Fruit fly (Drosophila melanogaster) whole organism, embryonic: ENCODE results near the gene Nepl20.

Experiments
- Abd-B ChIP-seq: fragments of 200-800 bp; sonication (Bioruptor generic); optimal IDR thresholded peaks from 2 replicates; lab custom pipeline; 2018; ENCODE audit warnings: missing biosample characterization, mild to moderate bottlenecking, missing genetic modification characterization, moderate library complexity
- CG10267 ChIP-seq: fragments of 200-800 bp; sonication (Bioruptor generic); optimal IDR thresholded peaks from 2 replicates; lab custom pipeline; 2018; ENCODE audit warnings: missing biosample characterization, mild to moderate bottlenecking, missing genetic modification characterization, moderate library complexity
- CG10366 ChIP-seq: fragments of 200-800 bp; sonication (Bioruptor generic); IDR thresholded peaks from 2 replicates; pipeline ENCODE4 v1.3.6; 2022; ENCODE audit warnings: missing biosample characterization, missing genetic modification characterization
- CG10462 ChIP-seq: fragments of 200-800 bp; sonication (Bioruptor generic); optimal IDR thresholded peaks from 2 replicates; lab custom pipeline; 2016; ENCODE audit warnings: missing biosample characterization, missing genetic modification characterization
- CG10543 ChIP-seq: fragments of 200-800 bp; sonication (Bioruptor generic); optimal IDR thresholded peaks from 3 replicates; lab custom pipeline; 2017; ENCODE audit warnings: missing biosample characterization, mild to moderate bottlenecking, missing genetic modification characterization, moderate library complexity
- CG10654 ChIP-seq: fragments of 200-800 bp; sonication (Bioruptor generic); optimal IDR thresholded peaks from 2 replicates; lab custom pipeline; 2016; ENCODE audit warnings: missing biosample characterization, missing genetic modification characterization
- CG11398 ChIP-seq: fragments of 200-800 bp; sonication (Bioruptor generic); optimal IDR thresholded peaks from 2 replicates; lab custom pipeline; 2016; ENCODE audit warnings: missing biosample characterization, missing genetic modification characterization
- CG11504 ChIP-seq: fragments of 200-800 bp; sonication (Bioruptor generic); optimal IDR thresholded peaks from 3 replicates; lab custom pipeline; 2019; ENCODE audit warnings: missing biosample characterization, mild to moderate bottlenecking, missing genetic modification characterization, moderate library complexity
- CG12155 ChIP-seq: fragments of 200-800 bp; sonication (Bioruptor generic); optimal IDR thresholded peaks from 3 replicates; lab custom pipeline; 2016; ENCODE audit warnings: missing biosample characterization, missing genetic modification characterization
- CG14965 ChIP-seq: fragments of 200-800 bp; sonication (Bioruptor generic); optimal IDR thresholded peaks from 2 replicates; lab custom pipeline; 2016; ENCODE audit warnings: missing biosample characterization, missing genetic modification characterization, borderline replicate concordance
- CG17359 ChIP-seq: fragments of 200-800 bp; sonication (Bioruptor generic); optimal IDR thresholded peaks from 3 replicates; lab custom pipeline; 2018; ENCODE audit warnings: missing biosample characterization, mild to moderate bottlenecking, missing genetic modification characterization, moderate library complexity
- CG18011 ChIP-seq: fragments of 200-800 bp; sonication (Bioruptor generic); optimal IDR thresholded peaks from 2 replicates; lab custom pipeline; 2017; ENCODE audit warnings: missing biosample characterization, missing genetic modification characterization, mild to moderate bottlenecking, moderate library complexity, missing genotype
- CG18599 ChIP-seq: fragments of 200-800 bp; sonication (Bioruptor generic); optimal IDR thresholded peaks from 3 replicates; lab custom pipeline; 2017; ENCODE audit warnings: missing biosample characterization, missing genetic modification characterization, mild to moderate bottlenecking, moderate library complexity, missing genetic modification reagents
- CG6175 ChIP-seq: fragments of 200-800 bp; sonication (Bioruptor generic); IDR thresholded peaks from 3 replicates; pipeline ENCODE4 v1.3.6; 2022; ENCODE audit warnings: missing biosample characterization, missing genetic modification characterization
- CG6683 ChIP-seq: fragments of 200-800 bp; sonication (Bioruptor generic); optimal IDR thresholded peaks from 2 replicates; lab custom pipeline; 2017; ENCODE audit warnings: missing biosample characterization, mild to moderate bottlenecking, missing genetic modification characterization, missing genetic modification reagents
- CG6813 ChIP-seq: fragments of 200-800 bp; sonication (Bioruptor generic); optimal IDR thresholded peaks from 2 replicates; lab custom pipeline; 2017; ENCODE audit warnings: missing biosample characterization, missing genetic modification characterization, mild to moderate bottlenecking, moderate library complexity, missing genetic modification reagents
- CG9437 ChIP-seq: fragments of 200-800 bp; sonication (Bioruptor generic); optimal IDR thresholded peaks from 2 replicates; lab custom pipeline; 2018; ENCODE audit warnings: missing biosample characterization, mild to moderate bottlenecking, missing genetic modification characterization
- D ChIP-seq, 2 experiments: fragments of 200-800 bp in 1 of 2; fragments of >200 bp in 1 of 2; sonication (Bioruptor generic) in 1 of 2; optimal IDR thresholded peaks; 2 replicates in 1 of 2; 3 replicates in 1 of 2; lab custom pipeline; 2017; ENCODE audit warnings: mild to moderate bottlenecking in 1 of 2, missing biosample characterization in 1 of 2, missing genetic modification characterization in 1 of 2, missing genetic modification reagents in 1 of 2
- Eip74EF ChIP-seq, 2 experiments: fragments of 200-800 bp in 1 of 2; fragments of >200 bp in 1 of 2; sonication (Bioruptor generic) in 1 of 2; optimal IDR thresholded peaks; 2 replicates each; lab custom pipeline; 2017 to 2019; ENCODE audit warnings: missing biosample characterization in 2 of 2, missing genetic modification characterization in 2 of 2, mild to moderate bottlenecking in 1 of 2, moderate library complexity in 1 of 2
- HLHmδ ChIP-seq: fragments of 200-800 bp; sonication (Bioruptor generic); optimal IDR thresholded peaks from 2 replicates; lab custom pipeline; 2018; ENCODE audit warnings: missing biosample characterization, mild to moderate bottlenecking, missing genetic modification characterization, moderate library complexity
- Hand ChIP-seq: fragments of 200-800 bp; sonication (Bioruptor generic); optimal IDR thresholded peaks from 2 replicates; lab custom pipeline; 2017; ENCODE audit warnings: mild to moderate bottlenecking, missing biosample characterization, missing genetic modification reagents, missing genetic modification characterization
- Hr51 ChIP-seq, 2 experiments: fragments of 200-800 bp; sonication (Bioruptor generic); optimal IDR thresholded peaks; 2 replicates in 1 of 2; 3 replicates in 1 of 2; lab custom pipeline; 2016 to 2018; ENCODE audit warnings: missing biosample characterization in 2 of 2, missing genetic modification characterization in 2 of 2, mild to moderate bottlenecking in 1 of 2, moderate library complexity in 1 of 2
- Lhr ChIP-seq: fragments of 200-800 bp; sonication (Bioruptor generic); optimal IDR thresholded peaks from 3 replicates; lab custom pipeline; 2017; ENCODE audit warnings: mild to moderate bottlenecking, missing biosample characterization, missing genetic modification reagents, missing genetic modification characterization
- Lim3 ChIP-seq: fragments of 200-800 bp; sonication (Bioruptor generic); IDR thresholded peaks from 2 replicates; pipeline ENCODE4 v1.3.6; 2022; ENCODE audit warnings: missing biosample characterization, missing genetic modification characterization
- MBD-R2 ChIP-seq: fragments of 200-800 bp; sonication (Bioruptor generic); IDR thresholded peaks from 2 replicates; pipeline ENCODE4 v1.3.6; 2022; ENCODE audit warnings: missing biosample characterization, missing genetic modification characterization
- MTF-1 ChIP-seq: fragments of 200-800 bp; sonication (Bioruptor generic); optimal IDR thresholded peaks from 2 replicates; lab custom pipeline; 2018; ENCODE audit warnings: missing biosample characterization, mild to moderate bottlenecking, missing genetic modification characterization, borderline replicate concordance
- Ssrp ChIP-seq: fragments of 200-800 bp; sonication (Bioruptor generic); optimal IDR thresholded peaks from 2 replicates; lab custom pipeline; 2018; ENCODE audit warnings: missing biosample characterization, mild to moderate bottlenecking, missing genetic modification characterization, moderate library complexity
- ara ChIP-seq: fragments of 200-800 bp; sonication (Bioruptor generic); IDR thresholded peaks from 2 replicates; pipeline ENCODE4 v1.3.6; 2022; ENCODE audit warnings: missing biosample characterization, missing genetic modification characterization
- ase ChIP-seq: fragments of 200-800 bp; sonication (Bioruptor generic); IDR thresholded peaks from 3 replicates; pipeline ENCODE4 v1.3.6; 2022; ENCODE audit warnings: missing biosample characterization, missing genetic modification characterization
- bowl ChIP-seq: fragments of 200-800 bp; sonication (Bioruptor generic); IDR thresholded peaks from 2 replicates; pipeline ENCODE4 v1.3.6; 2022; ENCODE audit warnings: missing biosample characterization, missing genetic modification characterization
- chif ChIP-seq, 2 experiments: fragments of 200-800 bp; sonication (Bioruptor generic); optimal IDR thresholded peaks; 3 replicates each; lab custom pipeline; 2016; ENCODE audit warnings: missing biosample characterization in 2 of 2, missing genetic modification characterization in 2 of 2
- da ChIP-seq: fragments of 200-800 bp; sonication (Bioruptor generic); optimal IDR thresholded peaks from 2 replicates; lab custom pipeline; 2016; ENCODE audit warnings: missing biosample characterization, missing genetic modification characterization
- danr ChIP-seq: fragments of 200-800 bp; sonication (Bioruptor generic); IDR thresholded peaks from 2 replicates; pipeline ENCODE4 v1.3.6; 2022; ENCODE audit warnings: missing biosample characterization, missing genetic modification characterization
- exex ChIP-seq: fragments of 200-800 bp; sonication (Bioruptor generic); optimal IDR thresholded peaks from 4 replicates; lab custom pipeline; 2018; ENCODE audit warnings: missing biosample characterization, mild to moderate bottlenecking, missing genetic modification characterization, moderate library complexity
- fd96Cb ChIP-seq: fragments of 200-800 bp; sonication (Bioruptor generic); optimal IDR thresholded peaks from 2 replicates; lab custom pipeline; 2018; ENCODE audit warnings: missing biosample characterization, mild to moderate bottlenecking, missing genetic modification characterization, moderate library complexity
- gsb-n ChIP-seq: fragments of 200-800 bp; sonication (Bioruptor generic); optimal IDR thresholded peaks from 3 replicates; lab custom pipeline; 2018; ENCODE audit warnings: missing biosample characterization, mild to moderate bottlenecking, missing genetic modification characterization
- hb ChIP-seq: fragments of 200-800 bp; sonication (Bioruptor generic); IDR thresholded peaks from 3 replicates; pipeline ENCODE4 v1.3.6; 2022; ENCODE audit warnings: missing biosample characterization, missing genetic modification characterization; ENCODE audit not compliant: partially characterized antibody
- hkb ChIP-seq, 2 experiments: fragments of 200-800 bp in 1 of 2; fragments of >200 bp in 1 of 2; sonication (Bioruptor generic) in 1 of 2; IDR thresholded peaks in 1 of 2; optimal IDR thresholded peaks in 1 of 2; 2 replicates each; pipeline versions ENCODE4 v1.3.6 to Lab custom; 2017 to 2022; ENCODE audit warnings: missing biosample characterization in 1 of 2, missing genetic modification characterization in 1 of 2
- ken ChIP-seq: fragments of 200-800 bp; sonication (Bioruptor generic); IDR thresholded peaks from 3 replicates; pipeline ENCODE4 v1.3.6; 2022; ENCODE audit warnings: missing biosample characterization, missing genetic modification characterization
- pnt ChIP-seq: fragments of 200-800 bp; sonication (Bioruptor generic); optimal IDR thresholded peaks from 3 replicates; lab custom pipeline; 2016; ENCODE audit warnings: missing biosample characterization, missing genetic modification characterization
- repo ChIP-seq: fragments of 200-800 bp; sonication (Bioruptor generic); optimal IDR thresholded peaks from 2 replicates; lab custom pipeline; 2016; ENCODE audit warnings: missing biosample characterization, missing genetic modification characterization
- tll ChIP-seq, 2 experiments: fragments of 200-800 bp in 1 of 2; fragments of >200 bp in 1 of 2; sonication (Bioruptor generic) in 1 of 2; optimal IDR thresholded peaks; 2 replicates each; lab custom pipeline; 2017 to 2019; ENCODE audit warnings: missing biosample characterization in 2 of 2, missing genetic modification characterization in 2 of 2, mild to moderate bottlenecking in 1 of 2, moderate library complexity in 1 of 2
- tna ChIP-seq: fragments of 200-800 bp; sonication (Bioruptor generic); IDR thresholded peaks from 2 replicates; pipeline ENCODE4 v1.3.6; 2022; ENCODE audit warnings: missing biosample characterization, missing genetic modification characterization; ENCODE audit not compliant: partially characterized antibody
- toy ChIP-seq: fragments of 200-800 bp; sonication (Bioruptor generic); IDR thresholded peaks from 2 replicates; pipeline ENCODE4 v1.3.6; 2022; ENCODE audit warnings: missing biosample characterization, missing genetic modification characterization
- usp ChIP-seq: fragments of >200 bp; optimal IDR thresholded peaks from 2 replicates; lab custom pipeline; 2017; ENCODE audit warnings: missing biosample characterization, missing genetic modification characterization
- wdn ChIP-seq: fragments of 200-800 bp; sonication (Bioruptor generic); IDR thresholded peaks from 2 replicates; pipeline ENCODE4 v1.3.6; 2022; ENCODE audit warnings: missing biosample characterization, missing genetic modification characterization
- yki ChIP-seq: fragments of >200 bp; optimal IDR thresholded peaks from 3 replicates; lab custom pipeline; 2018

The Nepl20 gene

dm6 chr3R:28847547-28848316 lies 32.9 kb upstream of the Nepl20 start (continued):
- TF ChIP-seq yki (lab: Kevin White, UChicago), result no peak
- TF ChIP-seq ken (GFP tag; lab: Robert Waterston, UW), result no peak
- TF ChIP-seq CG6175, result no peak
- TF ChIP-seq tll (GFP tag; optimal IDR thresholded peaks at IDR 0.05; lab: Kevin White, UChicago), result no peak
- no peak for TF ChIP-seq wdn (GFP tag; lab: Robert Waterston, UW)
- no peak for TF ChIP-seq Lim3 (GFP tag; lab: Robert Waterston, UW)
- TF ChIP-seq hkb (optimal IDR thresholded peaks at IDR 0.05; lab: Kevin White, UChicago), result no peak
- no peak for TF ChIP-seq hkb (GFP tag; IDR thresholded peaks at IDR 0.05; lab: Robert Waterston, UW)
- TF ChIP-seq HLHmδ (GFP tag; lab: Kevin White, UChicago), result no peak
- TF ChIP-seq da (GFP tag; lab: Kevin White, UChicago), result no peak
- peak in 1 of 2 experiments; percentile 8 for TF ChIP-seq Hr51 (GFP tag; optimal IDR thresholded peaks at IDR 0.05; lab: Kevin White, UChicago)
- TF ChIP-seq danr (GFP tag; lab: Robert Waterston, UW), result no peak
- no peak for TF ChIP-seq ase
- TF ChIP-seq CG18011, result no peak
- no peak for TF ChIP-seq MTF-1 (GFP tag; lab: Kevin White, UChicago)
- TF ChIP-seq ara, result no peak
- TF ChIP-seq CG9437, result no peak
- TF ChIP-seq CG17359 (tag; lab: Kevin White, UChicago), result no peak
- TF ChIP-seq fd96Cb (tag; lab: Kevin White, UChicago), result peak; percentile 0
- TF ChIP-seq CG18599 (GFP tag; lab: Kevin White, UChicago), result no peak
- TF ChIP-seq CG10543, result no peak
- TF ChIP-seq chif (GFP tag; optimal IDR thresholded peaks at IDR 0.05; lab: Kevin White, UChicago), result no peak
- TF ChIP-seq CG6813, result no peak
- no peak for TF ChIP-seq CG10462
- no peak for TF ChIP-seq tna
- TF ChIP-seq CG10654 (GFP tag; lab: Kevin White, UChicago), result no peak
- peak; percentile 32 for TF ChIP-seq Ssrp (tag; lab: Kevin White, UChicago)
- peak; percentile 55 for TF ChIP-seq CG11504
- no peak for TF ChIP-seq Hand (GFP tag; lab: Kevin White, UChicago)
- no peak for TF ChIP-seq CG14965 (GFP tag; lab: Kevin White, UChicago)
- no peak for TF ChIP-seq D (optimal IDR thresholded peaks at IDR 0.05; lab: Kevin White, UChicago)
- TF ChIP-seq D (GFP tag; optimal IDR thresholded peaks at IDR 0.05; lab: Kevin White, UChicago), result peak; percentile 13
- TF ChIP-seq pnt (GFP tag; lab: Kevin White, UChicago), result no peak
- TF ChIP-seq toy, result no peak
- TF ChIP-seq Abd-B (GFP tag; lab: Kevin White, UChicago), result no peak
- TF ChIP-seq Lhr (GFP tag; lab: Kevin White, UChicago), result no peak
- TF ChIP-seq MBD-R2 (GFP tag; lab: Robert Waterston, UW), result no peak
- TF ChIP-seq bowl (GFP tag; lab: Robert Waterston, UW), result no peak
- peak; percentile 35 for TF ChIP-seq gsb-n (tag; lab: Kevin White, UChicago)
- TF ChIP-seq exex (tag; lab: Kevin White, UChicago), result no peak
- TF ChIP-seq CG10267 (tag; lab: Kevin White, UChicago), result peak; percentile 10
- TF ChIP-seq usp (GFP tag; lab: Kevin White, UChicago), result no peak
- TF ChIP-seq CG11398 (GFP tag; lab: Kevin White, UChicago), result no peak
- no peak for TF ChIP-seq CG6683 (GFP tag; lab: Kevin White, UChicago)
- TF ChIP-seq CG10366, result no peak
- TF ChIP-seq hb (GFP tag; lab: Robert Waterston, UW), result no peak
- no peak for TF ChIP-seq Eip74EF (GFP tag; optimal IDR thresholded peaks at IDR 0.05; lab: Kevin White, UChicago)
- TF ChIP-seq CG12155, result no peak
- TF ChIP-seq repo (GFP tag; lab: Kevin White, UChicago), result no peak
